Fruit fly (Drosophila melanogaster): ENCODE measurements around the gene Ccp84Ae.
A peak's percentile ranks its signal among the peaks of the same experiment; 100 is the strongest.

Ccp84Ae gene

dm6 chr3R:6674548-6674947 lies 17.0 kb downstream of the Ccp84Ae start (continued):
- TF ChIP-seq croc (GFP tag; conservative IDR thresholded peaks at IDR 0.05): no peak
- TF ChIP-seq tgo (GFP tag; IDR thresholded peaks at IDR 0.05): no peak
- TF ChIP-seq gcm (GFP tag; optimal IDR thresholded peaks at IDR 0.05): peak; percentile 0
- TF ChIP-seq CG6254 (GFP tag; optimal IDR thresholded peaks at IDR 0.05): peak; percentile 6
- TF ChIP-seq CG5180 (GFP tag; optimal IDR thresholded peaks at IDR 0.05): peak; percentile 14
- peak; percentile 49; the same call in 1 of the 3 replicates for TF ChIP-seq row (GFP tag; IDR thresholded peaks at IDR 0.05)
- no peak for TF ChIP-seq CG2889 (GFP tag; IDR thresholded peaks at IDR 0.05)
- peak; percentile 65 for TF ChIP-seq CG18262 (tag; optimal IDR thresholded peaks at IDR 0.05)
- TF ChIP-seq lola (GFP tag; optimal IDR thresholded peaks at IDR 0.05): peak in 1 of 3 experiments; percentile 64
- no peak for TF ChIP-seq D (optimal IDR thresholded peaks at IDR 0.05)
- peak; percentile 30 for TF ChIP-seq D (GFP tag; optimal IDR thresholded peaks at IDR 0.05)
- peak; percentile 55 for TF ChIP-seq phol (tag; optimal IDR thresholded peaks at IDR 0.05)
- TF ChIP-seq her (GFP tag; optimal IDR thresholded peaks at IDR 0.05): no peak
- no peak for TF ChIP-seq chm (GFP tag; IDR thresholded peaks at IDR 0.05)
- TF ChIP-seq inv (GFP tag; IDR thresholded peaks at IDR 0.05; ENCODE audit: partially characterized antibody): no peak
- peak; percentile 52 for TF ChIP-seq CG14710 (tag; optimal IDR thresholded peaks at IDR 0.05)
- TF ChIP-seq CG6765 (GFP tag; optimal IDR thresholded peaks at IDR 0.05): no peak
- no peak for TF ChIP-seq CG12155 (GFP tag; optimal IDR thresholded peaks at IDR 0.05)
- no peak for TF ChIP-seq CG9876 (GFP tag; optimal IDR thresholded peaks at IDR 0.05)
- TF ChIP-seq CG2712 (tag; optimal IDR thresholded peaks at IDR 0.05): peak; percentile 67
- TF ChIP-seq slbo (GFP tag; IDR thresholded peaks at IDR 0.05): no peak
- TF ChIP-seq btn (GFP tag; optimal IDR thresholded peaks at IDR 0.05): no peak
- 0 out of 3 replicates have a peak, but pooled peaks have one; percentile 31 for TF ChIP-seq CG34422 (GFP tag; IDR thresholded peaks at IDR 0.05)
- peak; percentile 22 for TF ChIP-seq zf30C (GFP tag; optimal IDR thresholded peaks at IDR 0.05)
- TF ChIP-seq CG6689 (GFP tag; IDR thresholded peaks at IDR 0.05): peak; percentile 36; the same call in 1 of the 2 replicates
- TF ChIP-seq PHDP (tag; optimal IDR thresholded peaks at IDR 0.05): no peak
- peak; percentile 62 for TF ChIP-seq Blimp-1 (GFP tag; optimal IDR thresholded peaks at IDR 0.05)
- no peak for TF ChIP-seq Sox102F (GFP tag; optimal IDR thresholded peaks at IDR 0.05)
- no peak for TF ChIP-seq CG10431 (GFP tag; optimal IDR thresholded peaks at IDR 0.05)
- TF ChIP-seq fd96Cb (tag; optimal IDR thresholded peaks at IDR 0.05): peak; percentile 34
- TF ChIP-seq pb (GFP tag; optimal IDR thresholded peaks at IDR 0.05): no peak
- TF ChIP-seq ham (GFP tag; IDR thresholded peaks at IDR 0.05): no peak
- peak; percentile 51 for TF ChIP-seq Med (GFP tag)
- TF ChIP-seq ara (GFP tag; IDR thresholded peaks at IDR 0.05): peak; percentile 41; the same call in 1 of the 2 replicates
- peak; percentile 29 for TF ChIP-seq gsb-n (tag; optimal IDR thresholded peaks at IDR 0.05)
- TF ChIP-seq CG3995 (GFP tag; optimal IDR thresholded peaks at IDR 0.05): no peak
- peak in 1 of 2 experiments; percentile 12 for TF ChIP-seq Hr78 (GFP tag; optimal IDR thresholded peaks at IDR 0.05)
- TF ChIP-seq CG12391 (tag; optimal IDR thresholded peaks at IDR 0.05): peak; percentile 25
- TF ChIP-seq Spps (tag; optimal IDR thresholded peaks at IDR 0.05): peak; percentile 54
- no peak for TF ChIP-seq fd64A (GFP tag; optimal IDR thresholded peaks at IDR 0.05)
- TF ChIP-seq Ada2b (GFP tag; IDR thresholded peaks at IDR 0.05): no peak
- TF ChIP-seq usp (GFP tag; optimal IDR thresholded peaks at IDR 0.05): no peak
- TF ChIP-seq Fer2 (tag; optimal IDR thresholded peaks at IDR 0.05): no peak
- peak; percentile 50; the same call in 1 of the 3 replicates for TF ChIP-seq CG17361 (GFP tag; IDR thresholded peaks at IDR 0.05)
- peak; percentile 79 for TF ChIP-seq sens (GFP tag)
- peak; percentile 51 for TF ChIP-seq CG17829 (tag; optimal IDR thresholded peaks at IDR 0.05)
- TF ChIP-seq CG10267 (tag; optimal IDR thresholded peaks at IDR 0.05): peak; percentile 30
- no peak for TF ChIP-seq NK7.1 (GFP tag; optimal IDR thresholded peaks at IDR 0.05)
- TF ChIP-seq Trl (optimal IDR thresholded peaks at IDR 0.05): no peak
- no peak for TF ChIP-seq Trl (GFP tag; optimal IDR thresholded peaks at IDR 0.05)
- peak; percentile 39 for TF ChIP-seq nmo (GFP tag; optimal IDR thresholded peaks at IDR 0.05)
